Worm (Caenorhabditis elegans) whole organism, L3 larva: Measurements from ENCODE around the gene sec-22.

ENCODE experiments used
- ama-1 ChIP-seq: fragments of 150-350 bp; optimal IDR thresholded peaks from 2 replicates; lab custom pipeline; 2018
- ceh-28 ChIP-seq: fragments of 150-350 bp; optimal IDR thresholded peaks from 2 replicates; lab custom pipeline; 2014; ENCODE audit warnings: missing biosample characterization, missing genetic modification reagents, missing genetic modification characterization
- egl-27 ChIP-seq: sonication (generic microtip); optimal IDR thresholded peaks from 4 replicates; lab custom pipeline; 2017; ENCODE audit warnings: missing biosample characterization, missing genetic modification reagents, missing genetic modification characterization
- lin-15B ChIP-seq: fragments of 150-350 bp; optimal IDR thresholded peaks from 2 replicates; lab custom pipeline; 2014; ENCODE audit warnings: missing biosample characterization, missing genetic modification characterization
- nhr-25 ChIP-seq: sonication (generic microtip); optimal IDR thresholded peaks from 2 replicates; lab custom pipeline; 2017; ENCODE audit warnings: missing biosample characterization, missing genetic modification characterization
- pha-4 ChIP-seq: fragments of 150-350 bp; optimal IDR thresholded peaks from 2 replicates; lab custom pipeline; 2014; ENCODE audit warnings: missing biosample characterization, missing genetic modification reagents, missing genetic modification characterization
- skn-1 ChIP-seq: fragments of 150-350 bp; optimal IDR thresholded peaks from 2 replicates; lab custom pipeline; 2014; ENCODE audit warnings: missing biosample characterization, missing genetic modification characterization
- snpc-4 ChIP-seq: fragments of 150-350 bp; optimal IDR thresholded peaks from 2 replicates; lab custom pipeline; 2014; ENCODE audit warnings: missing biosample characterization, missing genetic modification characterization
- unc-62 ChIP-seq: fragments of 150-350 bp; sonication (generic microtip); optimal IDR thresholded peaks from 4 replicates; lab custom pipeline; 2014; ENCODE audit warnings: missing biosample characterization, missing genetic modification reagents, missing genetic modification characterization
- zag-1 ChIP-seq: fragments of 150-350 bp; optimal IDR thresholded peaks from 2 replicates; lab custom pipeline; 2014; ENCODE audit warnings: missing biosample characterization, missing genetic modification characterization
- ztf-11 ChIP-seq: fragments of 150-350 bp; optimal IDR thresholded peaks from 2 replicates; lab custom pipeline; 2014; ENCODE audit warnings: missing biosample characterization, missing genetic modification characterization

DNA sequence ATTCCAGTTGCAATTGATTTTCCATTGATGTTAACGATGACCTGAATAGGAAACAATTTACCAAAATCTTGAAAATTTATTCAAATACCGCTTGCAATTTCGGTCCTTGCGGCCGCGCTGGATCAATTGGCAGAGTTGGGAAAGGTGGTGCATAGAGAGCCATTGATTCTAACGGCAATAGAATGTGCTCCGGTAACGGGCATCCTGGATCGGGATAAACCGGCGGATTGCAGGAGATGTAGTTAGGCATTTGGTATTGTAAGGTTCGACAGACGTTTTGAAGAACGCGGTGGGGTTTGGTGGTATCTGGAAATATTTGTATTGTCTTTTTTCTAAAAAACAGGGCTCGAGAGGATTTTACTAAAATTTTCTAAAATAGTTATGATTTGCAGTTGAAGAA, 4.5 kb upstream of the sec-22 start:
- TF ChIP-seq lin-15B (no peak), snpc-4 (tag; lab: Kevin White, UChicago) (no peak), ztf-11 (tag; lab: Kevin White, UChicago) (no peak), pha-4 (no peak), zag-1 (no peak), unc-62 (GFP tag; lab: Kevin White, UChicago) (no peak), skn-1 (tag; lab: Kevin White, UChicago) (no peak), ama-1 (lab: Kevin White, UChicago) (no peak), egl-27 (tag; lab: Kevin White, UChicago) (no peak), ceh-28 (tag; lab: Kevin White, UChicago) (no peak), nhr-25 (tag; lab: Kevin White, UChicago) (no peak)
